Worm (Caenorhabditis elegans) whole organism, L4 larva: ENCODE measurements around the gene C18C4.7.

Experiments
- F37D6.2 ChIP-seq: sonication (generic microtip); optimal IDR thresholded peaks from 2 replicates; lab custom pipeline; 2016; ENCODE audit warnings: mild to moderate bottlenecking, missing genetic modification characterization, missing compliant biosample characterization
- F44E2.7 ChIP-seq: fragments of 200-800 bp; sonication (Bioruptor generic); IDR thresholded peaks from 2 replicates; pipeline ENCODE4 v2.1.2; 2022; ENCODE audit warnings: missing genetic modification characterization, missing compliant biosample characterization
- Y48G9A.11 ChIP-seq: fragments of 200-800 bp; sonication (Bioruptor generic); IDR thresholded peaks from 2 replicates; pipeline ENCODE4 v1.3.6; 2022; ENCODE audit warnings: missing genetic modification reagents, missing genetic modification characterization, missing compliant biosample characterization
- Y75B8A.6 ChIP-seq: fragments of 200-800 bp; sonication (Bioruptor generic); IDR thresholded peaks from 2 replicates; pipeline ENCODE4 v1.3.6; 2022; ENCODE audit warnings: missing genetic modification reagents, missing genetic modification characterization, missing compliant biosample characterization
- aha-1 ChIP-seq: fragments of 150-350 bp; peaks from one replicate; lab custom pipeline; 2014; ENCODE audit warnings: missing biosample characterization, missing genetic modification characterization
- ama-1 ChIP-seq: fragments of 150-350 bp; optimal IDR thresholded peaks from 2 replicates; lab custom pipeline; 2014; ENCODE audit warnings: inconsistent platforms, mixed read lengths
- arid-1 ChIP-seq: fragments of 200-800 bp; sonication (Bioruptor generic); conservative IDR thresholded peaks from 2 replicates; pipeline ENCODE4 v1.3.6; 2022; ENCODE audit warnings: missing genetic modification reagents, missing genetic modification characterization, missing compliant biosample characterization
- attf-4 ChIP-seq: sonication (generic microtip); optimal IDR thresholded peaks from 3 replicates; lab custom pipeline; 2017; ENCODE audit warnings: missing biosample characterization, missing genetic modification characterization
- ceh-20 ChIP-seq: fragments of 200-800 bp; sonication (Bioruptor generic); IDR thresholded peaks from 2 replicates; pipeline ENCODE4 v1.3.6; 2022; ENCODE audit warnings: missing genetic modification reagents, missing genetic modification characterization, missing compliant biosample characterization
- daf-12 ChIP-seq: fragments of 150-350 bp; optimal IDR thresholded peaks from 2 replicates; lab custom pipeline; 2014; ENCODE audit warnings: missing biosample characterization, missing genetic modification reagents, missing genetic modification characterization
- daf-16 ChIP-seq, 3 experiments: sonication (generic microtip); optimal IDR thresholded peaks; 2 replicates each; lab custom pipeline; 2016 to 2017; ENCODE audit warnings: missing genetic modification characterization in 3 of 3, missing genetic modification reagents in 3 of 3, mild to moderate bottlenecking in 2 of 3, missing compliant biosample characterization in 2 of 3, missing biosample characterization in 1 of 3, moderate library complexity in 1 of 3
- dmd-6 ChIP-seq: fragments of 200-800 bp; sonication (Bioruptor generic); IDR thresholded peaks from 2 replicates; pipeline ENCODE4 v1.3.6; 2022; ENCODE audit warnings: missing genetic modification reagents, missing genetic modification characterization, missing compliant biosample characterization
- duxl-1 ChIP-seq: sonication (generic microtip); optimal IDR thresholded peaks from 2 replicates; lab custom pipeline; 2016; ENCODE audit warnings: mild to moderate bottlenecking, missing genetic modification characterization, moderate library complexity, missing compliant biosample characterization; ENCODE audit not compliant: poor library complexity
- dve-1 ChIP-seq: sonication (generic microtip); optimal IDR thresholded peaks from 2 replicates; lab custom pipeline; 2017; ENCODE audit warnings: antibody characterized with exemption, mild to moderate bottlenecking, missing genetic modification characterization, missing compliant biosample characterization; ENCODE audit not compliant: insufficient read depth
- fos-1 ChIP-seq: fragments of 150-350 bp; optimal IDR thresholded peaks from 2 replicates; lab custom pipeline; 2014; ENCODE audit warnings: missing biosample characterization, missing genetic modification characterization
- hlh-11 ChIP-seq: fragments of 200-800 bp; sonication (Bioruptor generic); optimal IDR thresholded peaks from 2 replicates; lab custom pipeline; 2018; ENCODE audit warnings: mild to moderate bottlenecking, missing genetic modification characterization, missing compliant biosample characterization
- hlh-30 ChIP-seq: sonication (generic microtip); optimal IDR thresholded peaks from 2 replicates; lab custom pipeline; 2017; ENCODE audit warnings: antibody characterized with exemption, mild to moderate bottlenecking, missing genetic modification characterization, missing compliant biosample characterization; ENCODE audit not compliant: insufficient read depth
- hmg-1.1 ChIP-seq: fragments of 200-800 bp; sonication (Bioruptor generic); IDR thresholded peaks from 2 replicates; pipeline ENCODE4 v1.3.6; 2022; ENCODE audit warnings: missing genetic modification reagents, missing genetic modification characterization, missing compliant biosample characterization
- jun-1 ChIP-seq: fragments of 150-350 bp; optimal IDR thresholded peaks from 2 replicates; lab custom pipeline; 2014; ENCODE audit warnings: missing biosample characterization, missing genetic modification reagents, missing genetic modification characterization
- lim-7 ChIP-seq: fragments of 200-800 bp; sonication (Bioruptor generic); IDR thresholded peaks from 2 replicates; pipeline ENCODE4 v1.3.6; 2022; ENCODE audit warnings: missing genetic modification characterization, missing compliant biosample characterization
- lin-1 ChIP-seq: fragments of 200-800 bp; sonication (Bioruptor generic); IDR thresholded peaks from 2 replicates; pipeline ENCODE4 v1.3.6; 2022; ENCODE audit warnings: missing genetic modification reagents, missing genetic modification characterization, missing compliant biosample characterization
- lin-38 ChIP-seq: fragments of 200-800 bp; sonication (Bioruptor generic); IDR thresholded peaks from 2 replicates; pipeline ENCODE4 v1.3.6; 2022; ENCODE audit warnings: missing genetic modification reagents, missing genetic modification characterization, missing compliant biosample characterization
- lin-39 ChIP-seq: fragments of 150-350 bp; optimal IDR thresholded peaks from 2 replicates; lab custom pipeline; 2014; ENCODE audit warnings: missing biosample characterization, missing genetic modification reagents, missing genetic modification characterization
- lsy-2 ChIP-seq, 2 experiments: fragments of 150-350 bp in 1 of 2; sonication (generic microtip) in 1 of 2; optimal IDR thresholded peaks; 2 replicates each; lab custom pipeline; 2014 to 2017; ENCODE audit warnings: missing biosample characterization in 2 of 2, missing genetic modification characterization in 2 of 2
- madf-5 ChIP-seq, 2 experiments: fragments of 200-800 bp; sonication (Bioruptor generic); IDR thresholded peaks; 2 replicates each; pipeline ENCODE4 v1.3.6; 2022; ENCODE audit warnings: missing compliant biosample characterization in 2 of 2, missing genetic modification characterization in 2 of 2
- mdt-29 ChIP-seq: fragments of 200-800 bp; sonication (Bioruptor generic); IDR thresholded peaks from 2 replicates; pipeline ENCODE4 v1.3.6; 2022; ENCODE audit warnings: missing genetic modification reagents, missing genetic modification characterization, missing compliant biosample characterization
- mxl-3 ChIP-seq: fragments of 200-800 bp; sonication (Bioruptor generic); optimal IDR thresholded peaks from 2 replicates; lab custom pipeline; 2018; ENCODE audit warnings: mild to moderate bottlenecking, missing genetic modification characterization, missing compliant biosample characterization
- nhr-10 ChIP-seq: fragments of 150-350 bp; optimal IDR thresholded peaks from 2 replicates; lab custom pipeline; 2014; ENCODE audit warnings: missing biosample characterization, missing genetic modification characterization
- nhr-11 ChIP-seq: fragments of 150-350 bp; optimal IDR thresholded peaks from 2 replicates; lab custom pipeline; 2014; ENCODE audit warnings: missing biosample characterization, missing genetic modification characterization
- nhr-111 ChIP-seq: fragments of 200-800 bp; sonication (Bioruptor generic); optimal IDR thresholded peaks from 2 replicates; lab custom pipeline; 2018; ENCODE audit warnings: mild to moderate bottlenecking, missing genetic modification characterization, missing compliant biosample characterization
- nhr-237 ChIP-seq: sonication (generic microtip); optimal IDR thresholded peaks from 2 replicates; lab custom pipeline; 2017; ENCODE audit warnings: missing biosample characterization, missing genetic modification characterization
- nhr-28 ChIP-seq: fragments of 150-350 bp; optimal IDR thresholded peaks from 2 replicates; lab custom pipeline; 2014; ENCODE audit warnings: missing biosample characterization, missing genetic modification characterization
- nhr-41 ChIP-seq: fragments of 200-800 bp; sonication (Bioruptor generic); IDR thresholded peaks from 2 replicates; pipeline ENCODE4 v1.3.6; 2022; ENCODE audit warnings: missing genetic modification reagents, missing genetic modification characterization, missing compliant biosample characterization
- nhr-48 ChIP-seq: sonication (generic microtip); optimal IDR thresholded peaks from 2 replicates; lab custom pipeline; 2016; ENCODE audit warnings: mild to moderate bottlenecking, missing genetic modification characterization, missing compliant biosample characterization
- nhr-77 ChIP-seq: fragments of 150-350 bp; optimal IDR thresholded peaks from 2 replicates; lab custom pipeline; 2014; ENCODE audit warnings: missing biosample characterization, missing genetic modification characterization
- php-3 ChIP-seq: fragments of 200-800 bp; sonication (Bioruptor generic); IDR thresholded peaks from 2 replicates; pipeline ENCODE4 v1.3.6; 2022; ENCODE audit warnings: missing genetic modification reagents, missing genetic modification characterization, missing compliant biosample characterization
- pqm-1 ChIP-seq: sonication (generic microtip); optimal IDR thresholded peaks from 2 replicates; lab custom pipeline; 2017; ENCODE audit warnings: missing biosample characterization, missing genetic modification characterization
- set-16 ChIP-seq: fragments of 200-800 bp; sonication (Bioruptor generic); IDR thresholded peaks from 2 replicates; pipeline ENCODE4 v1.3.6; 2022; ENCODE audit warnings: missing genetic modification reagents, missing genetic modification characterization, missing compliant biosample characterization
- spr-1 ChIP-seq: sonication (generic microtip); optimal IDR thresholded peaks from 2 replicates; lab custom pipeline; 2016; ENCODE audit warnings: mild to moderate bottlenecking, missing genetic modification characterization, missing compliant biosample characterization
- unc-62 ChIP-seq, 3 experiments: fragments of 150-350 bp in 1 of 3; sonication (generic microtip); optimal IDR thresholded peaks in 2 of 3; peaks in 1 of 3; 1 replicate in 1 of 3; 2 replicates in 2 of 3; lab custom pipeline; 2014 to 2017; ENCODE audit warnings: missing biosample characterization in 3 of 3, missing genetic modification characterization in 3 of 3, missing genetic modification reagents in 3 of 3, missing genotype in 1 of 3
- vab-7 ChIP-seq: fragments of 200-800 bp; sonication (Bioruptor generic); IDR thresholded peaks from 2 replicates; pipeline ENCODE4 v1.3.6; 2022; ENCODE audit warnings: missing genetic modification reagents, missing genetic modification characterization, missing compliant biosample characterization
- zip-2 ChIP-seq: fragments of 150-350 bp; optimal IDR thresholded peaks from 2 replicates; lab custom pipeline; 2014; ENCODE audit warnings: missing biosample characterization, missing genetic modification characterization

Gene C18C4.7

ce11 chrV:5513630-5514378 lies 53.2 kb downstream of the C18C4.7 start, which contains the start of the genes hpo-15 and mms-19:
Gene hpo-15, minus strand, starts transcription at chrV:5513830.
Gene mms-19, plus strand, starts transcription at chrV:5514348.
- TF ChIP-seq aha-1 (tag; lab: Kevin White, UChicago) = peak; percentile 4
- no peak for TF ChIP-seq lin-39 (tag; lab: Kevin White, UChicago)
- no peak for TF ChIP-seq set-16 (GFP tag; lab: Robert Waterston, UW)
- TF ChIP-seq dmd-6 (GFP tag; lab: Robert Waterston, UW) = peak; percentile 53
- peak; percentile 27 for TF ChIP-seq hlh-30
- no peak for TF ChIP-seq php-3 (GFP tag; lab: Robert Waterston, UW)
- no peak for TF ChIP-seq hmg-1.1 (GFP tag; lab: Robert Waterston, UW)
- TF ChIP-seq daf-12 (tag; lab: Kevin White, UChicago) = no peak
- TF ChIP-seq vab-7 (GFP tag; lab: Robert Waterston, UW) = no peak
- TF ChIP-seq pqm-1 = peak; percentile 36
- TF ChIP-seq F37D6.2 (tag; lab: Kevin White, UChicago) = no peak
- TF ChIP-seq zip-2 = no peak
- no peak for TF ChIP-seq lin-38
- peak; percentile 41 for TF ChIP-seq dve-1 (tag; lab: Kevin White, UChicago)
- TF ChIP-seq ama-1 (lab: Kevin White, UChicago) = no peak
- TF ChIP-seq nhr-28 = peak; percentile 73
- no peak for TF ChIP-seq arid-1 (GFP tag; lab: Robert Waterston, UW)

DNA sequence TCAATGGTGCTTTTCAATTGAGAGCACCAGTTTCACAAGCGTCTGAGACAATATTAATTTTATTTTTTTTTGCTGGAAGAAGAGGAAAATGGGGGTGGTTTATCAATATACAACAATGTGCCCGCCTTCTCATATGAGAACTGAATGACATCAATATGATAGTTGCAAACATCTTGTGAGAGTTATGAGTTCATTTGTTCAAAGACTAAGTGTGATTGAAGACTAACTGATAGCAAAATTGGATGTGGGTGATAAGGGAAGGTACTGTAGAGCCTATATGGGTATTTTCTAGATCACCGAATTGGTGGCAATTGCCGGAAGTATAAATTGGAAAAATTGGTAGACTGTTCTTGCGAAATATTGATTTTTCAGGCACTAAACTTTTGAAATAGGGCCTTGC lies 54.5 kb downstream of the C18C4.7 start:
- TF ChIP-seq hmg-1.1 (GFP tag; lab: Robert Waterston, UW) (no peak), fos-1 (no peak), duxl-1 (tag; lab: Kevin White, UChicago) (no peak), php-3 (GFP tag; lab: Robert Waterston, UW) (peak; percentile 77), mdt-29 (GFP tag; lab: Robert Waterston, UW) (no peak), daf-16 (GFP tag; optimal IDR thresholded peaks at IDR 0.05; lab: Kevin White, UChicago) (no peak), daf-16 (tag; optimal IDR thresholded peaks at IDR 0.05; lab: Kevin White, UChicago) (peak; percentile 44), jun-1 (no peak), lin-1 (GFP tag; lab: Robert Waterston, UW) (peak; percentile 40; the same call in 1 of the 2 replicates), nhr-41 (GFP tag; lab: Robert Waterston, UW) (peak; percentile 84; the same call in 1 of the 2 replicates), F44E2.7 (GFP tag; lab: Robert Waterston, UW) (no peak), nhr-10 (peak; percentile 13), dve-1 (tag; lab: Kevin White, UChicago) (peak; percentile 70), unc-62 (GFP tag; optimal IDR thresholded peaks at IDR 0.05 in 1 of 2; lab: Kevin White, UChicago) (peak in 1 of 2 experiments; percentile 87), unc-62 (tag; optimal IDR thresholded peaks at IDR 0.05; lab: Kevin White, UChicago) (no peak), dmd-6 (GFP tag; lab: Robert Waterston, UW) (peak; percentile 94), ceh-20 (no peak), hlh-30 (peak; percentile 7), nhr-77 (tag; lab: Kevin White, UChicago) (peak; percentile 47), lsy-2 (tag; optimal IDR thresholded peaks at IDR 0.05; lab: Kevin White, UChicago) (peak in 1 of 2 experiments; percentile 9), nhr-48 (tag; lab: Kevin White, UChicago) (peak; percentile 66), hlh-11 (tag; lab: Kevin White, UChicago) (peak; percentile 71), Y75B8A.6 (0 out of 2 replicates have a peak, but pooled peaks have one; percentile 55), nhr-28 (peak; percentile 85), pqm-1 (peak; percentile 94)
- TF ChIP-seq, all 104 proteins: peak for 16

DNA sequence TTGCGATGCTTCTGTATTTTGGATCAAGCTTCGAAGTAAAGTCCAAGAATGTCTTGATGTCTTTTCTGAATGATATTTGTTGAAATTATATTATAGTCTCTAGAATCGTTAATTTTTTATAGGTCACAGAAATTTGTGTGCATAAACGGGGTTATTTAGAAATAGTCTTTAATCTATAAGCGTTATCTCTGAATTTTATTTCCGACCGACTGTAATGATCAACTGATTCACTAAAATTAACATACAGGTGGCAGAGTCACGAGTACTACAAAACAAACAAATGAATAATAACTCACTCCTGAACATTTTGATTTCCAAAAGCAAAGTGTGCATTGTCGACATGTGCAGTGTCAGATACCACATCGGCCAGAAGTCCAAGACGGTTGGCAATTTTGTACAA lies 55.3 kb downstream of the C18C4.7 start:
- TF ChIP-seq lim-7 (GFP tag; lab: Robert Waterston, UW) (no peak), hmg-1.1 (GFP tag; lab: Robert Waterston, UW) (no peak), Y48G9A.11 (no peak), dmd-6 (GFP tag; lab: Robert Waterston, UW) (0 out of 2 replicates have a peak, but pooled peaks have one; percentile 19), fos-1 (no peak), nhr-111 (GFP tag; lab: Kevin White, UChicago) (no peak), F37D6.2 (tag; lab: Kevin White, UChicago) (no peak), hlh-30 (peak; percentile 1), daf-16 (GFP tag; optimal IDR thresholded peaks at IDR 0.05; lab: Kevin White, UChicago) (no peak), daf-16 (tag; optimal IDR thresholded peaks at IDR 0.05; lab: Kevin White, UChicago) (peak; percentile 43), spr-1 (tag; lab: Kevin White, UChicago) (no peak), madf-5 (GFP tag; IDR thresholded peaks at IDR 0.05; lab: Robert Waterston, UW) (no peak), nhr-237 (no peak), aha-1 (tag; lab: Kevin White, UChicago) (peak; percentile 31), nhr-11 (tag; lab: Kevin White, UChicago) (no peak), mxl-3 (GFP tag; lab: Kevin White, UChicago) (no peak), dve-1 (tag; lab: Kevin White, UChicago) (peak; percentile 33), nhr-28 (peak; percentile 70), hlh-11 (tag; lab: Kevin White, UChicago) (peak; percentile 10), attf-4 (no peak), php-3 (GFP tag; lab: Robert Waterston, UW) (peak; percentile 55; the same call in 1 of the 2 replicates), lin-39 (tag; lab: Kevin White, UChicago) (no peak), unc-62 (GFP tag; optimal IDR thresholded peaks at IDR 0.05 in 1 of 2; lab: Kevin White, UChicago) (no peak), unc-62 (tag; optimal IDR thresholded peaks at IDR 0.05; lab: Kevin White, UChicago) (no peak)
